Worm (Caenorhabditis elegans) whole organism, L2 larva: ENCODE measurements around the gene srh-2.
A peak's percentile ranks its signal among the peaks of the same experiment; 100 is the strongest.

Experiments
- C34F6.9 ChIP-seq: fragments of 150-350 bp; optimal IDR thresholded peaks from 2 replicates; lab custom pipeline; 2014; ENCODE audit warnings: missing biosample characterization, missing genetic modification characterization
- F13H6.1 ChIP-seq: sonication (generic microtip); optimal IDR thresholded peaks from 2 replicates; lab custom pipeline; 2016; ENCODE audit warnings: missing genetic modification characterization, missing compliant biosample characterization
- R02D3.7 ChIP-seq: fragments of 150-350 bp; optimal IDR thresholded peaks from 2 replicates; lab custom pipeline; 2014; ENCODE audit warnings: missing biosample characterization, missing genetic modification characterization
- Y55F3AM.14 ChIP-seq: fragments of 200-800 bp; sonication (Bioruptor generic); optimal IDR thresholded peaks from 2 replicates; lab custom pipeline; 2018; ENCODE audit warnings: mild to moderate bottlenecking, missing genetic modification characterization, missing compliant biosample characterization
- ZK546.5 ChIP-seq: sonication (generic microtip); optimal IDR thresholded peaks from 2 replicates; lab custom pipeline; 2017; ENCODE audit warnings: missing biosample characterization, missing genetic modification characterization
- alr-1 ChIP-seq: fragments of 150-350 bp; optimal IDR thresholded peaks from 2 replicates; lab custom pipeline; 2014; ENCODE audit warnings: missing biosample characterization, missing genetic modification characterization
- aly-2 ChIP-seq: fragments of 150-350 bp; optimal IDR thresholded peaks from 2 replicates; lab custom pipeline; 2014; ENCODE audit warnings: missing biosample characterization, missing genetic modification characterization
- ama-1 ChIP-seq: fragments of 150-350 bp; optimal IDR thresholded peaks from 2 replicates; lab custom pipeline; 2018; ENCODE audit warnings: inconsistent platforms
- blmp-1 ChIP-seq: sonication (generic microtip); optimal IDR thresholded peaks from 2 replicates; lab custom pipeline; 2017; ENCODE audit warnings: missing genetic modification characterization, mild to moderate bottlenecking, missing compliant biosample characterization, antibody characterized with exemption, moderate library complexity; ENCODE audit not compliant: insufficient read depth
- ceh-16 ChIP-seq: fragments of 150-350 bp; optimal IDR thresholded peaks from 2 replicates; lab custom pipeline; 2014; ENCODE audit warnings: missing biosample characterization, missing genetic modification characterization
- ceh-82 ChIP-seq: fragments of 150-350 bp; optimal IDR thresholded peaks from 2 replicates; lab custom pipeline; 2014; ENCODE audit warnings: missing biosample characterization, missing genetic modification characterization
- crh-2 ChIP-seq: sonication (generic microtip); optimal IDR thresholded peaks from 2 replicates; lab custom pipeline; 2017; ENCODE audit warnings: missing biosample characterization, missing genetic modification characterization
- dmd-4 ChIP-seq: sonication (generic microtip); optimal IDR thresholded peaks from 2 replicates; lab custom pipeline; 2017; ENCODE audit warnings: missing biosample characterization, missing genetic modification characterization
- egl-27 ChIP-seq: sonication (generic microtip); optimal IDR thresholded peaks from 3 replicates; lab custom pipeline; 2017; ENCODE audit warnings: missing biosample characterization, missing genetic modification reagents, missing genetic modification characterization
- elt-1 ChIP-seq: fragments of 150-350 bp; optimal IDR thresholded peaks from 2 replicates; lab custom pipeline; 2014; ENCODE audit warnings: missing biosample characterization, missing genetic modification characterization
- elt-3 ChIP-seq: sonication (generic microtip); optimal IDR thresholded peaks from 2 replicates; lab custom pipeline; 2017; ENCODE audit warnings: missing biosample characterization, missing genetic modification characterization
- fos-1 ChIP-seq: fragments of 150-350 bp; optimal IDR thresholded peaks from 2 replicates; lab custom pipeline; 2014; ENCODE audit warnings: missing biosample characterization, missing genetic modification characterization
- gmeb-1 ChIP-seq: fragments of 150-350 bp; optimal IDR thresholded peaks from 2 replicates; lab custom pipeline; 2014; ENCODE audit warnings: missing biosample characterization, missing genetic modification characterization
- lin-11 ChIP-seq: fragments of 150-350 bp; sonication (generic microtip); optimal IDR thresholded peaks from 2 replicates; lab custom pipeline; 2014; ENCODE audit warnings: missing biosample characterization, missing genetic modification characterization, inconsistent platforms, mixed read lengths
- lin-13 ChIP-seq: fragments of 150-350 bp; optimal IDR thresholded peaks from 2 replicates; lab custom pipeline; 2014; ENCODE audit warnings: missing biosample characterization, missing genetic modification reagents, missing genetic modification characterization
- lin-39 ChIP-seq: fragments of 150-350 bp; optimal IDR thresholded peaks from 2 replicates; lab custom pipeline; 2014; ENCODE audit warnings: missing biosample characterization, missing genetic modification reagents, missing genetic modification characterization
- lsy-2 ChIP-seq, 2 experiments: fragments of 150-350 bp in 1 of 2; sonication (generic microtip) in 1 of 2; optimal IDR thresholded peaks; 2 replicates each; lab custom pipeline; 2014 to 2017; ENCODE audit warnings: missing biosample characterization in 2 of 2, missing genetic modification characterization in 2 of 2
- mab-5 ChIP-seq: fragments of 150-350 bp; optimal IDR thresholded peaks from 2 replicates; lab custom pipeline; 2014; ENCODE audit warnings: missing biosample characterization, missing genetic modification characterization
- mbf-1 ChIP-seq: sonication (generic microtip); optimal IDR thresholded peaks from 2 replicates; lab custom pipeline; 2017; ENCODE audit warnings: missing biosample characterization, missing genetic modification characterization
- mdl-1 ChIP-seq, 2 experiments: fragments of 150-350 bp in 1 of 2; sonication (generic microtip) in 1 of 2; optimal IDR thresholded peaks; 2 replicates each; lab custom pipeline; 2017; ENCODE audit warnings: missing biosample characterization in 2 of 2, missing genetic modification characterization in 2 of 2
- nhr-10 ChIP-seq: sonication (generic microtip); optimal IDR thresholded peaks from 2 replicates; lab custom pipeline; 2017; ENCODE audit warnings: missing biosample characterization, missing genetic modification characterization
- nhr-11 ChIP-seq: fragments of 150-350 bp; optimal IDR thresholded peaks from 2 replicates; lab custom pipeline; 2014; ENCODE audit warnings: missing biosample characterization, missing genetic modification characterization
- nhr-12 ChIP-seq: fragments of 150-350 bp; optimal IDR thresholded peaks from 2 replicates; lab custom pipeline; 2014; ENCODE audit warnings: missing biosample characterization, missing genetic modification characterization
- nhr-129 ChIP-seq: fragments of 150-350 bp; optimal IDR thresholded peaks from 2 replicates; lab custom pipeline; 2014; ENCODE audit warnings: missing biosample characterization, missing genetic modification characterization
- nhr-21 ChIP-seq: fragments of 150-350 bp; optimal IDR thresholded peaks from 2 replicates; lab custom pipeline; 2014; ENCODE audit warnings: missing biosample characterization, missing genetic modification characterization
- nhr-23 ChIP-seq: fragments of 150-350 bp; optimal IDR thresholded peaks from 2 replicates; lab custom pipeline; 2014; ENCODE audit warnings: missing biosample characterization, missing genetic modification reagents, missing genetic modification characterization
- nhr-237 ChIP-seq: fragments of 150-350 bp; optimal IDR thresholded peaks from 2 replicates; lab custom pipeline; 2014; ENCODE audit warnings: missing biosample characterization, missing genetic modification characterization
- nhr-25 ChIP-seq: fragments of 150-350 bp; sonication (generic microtip); optimal IDR thresholded peaks from 3 replicates; lab custom pipeline; 2014; ENCODE audit warnings: missing biosample characterization, missing genetic modification characterization
- nhr-6 ChIP-seq: fragments of 150-350 bp; optimal IDR thresholded peaks from 2 replicates; lab custom pipeline; 2014; ENCODE audit warnings: missing biosample characterization, missing genetic modification characterization
- nhr-77 ChIP-seq: fragments of 150-350 bp; optimal IDR thresholded peaks from 2 replicates; lab custom pipeline; 2014; ENCODE audit warnings: missing biosample characterization, missing genetic modification characterization
- peb-1 ChIP-seq: fragments of 150-350 bp; optimal IDR thresholded peaks from 2 replicates; lab custom pipeline; 2014; ENCODE audit warnings: missing biosample characterization, missing genetic modification characterization
- sem-4 ChIP-seq: fragments of 150-350 bp; optimal IDR thresholded peaks from 2 replicates; lab custom pipeline; 2014; ENCODE audit warnings: missing biosample characterization, missing genetic modification reagents, missing genetic modification characterization
- skn-1 ChIP-seq: sonication (generic microtip); optimal IDR thresholded peaks from 2 replicates; lab custom pipeline; 2017; ENCODE audit warnings: missing biosample characterization, missing genetic modification characterization
- sma-3 ChIP-seq: sonication (generic microtip); optimal IDR thresholded peaks from 2 replicates; lab custom pipeline; 2016; ENCODE audit warnings: missing genetic modification reagents, missing genetic modification characterization, missing compliant biosample characterization
- sma-9 ChIP-seq, 2 experiments: fragments of 150-350 bp in 1 of 2; sonication (generic microtip) in 1 of 2; optimal IDR thresholded peaks; 2 replicates each; lab custom pipeline; 2014 to 2016; ENCODE audit warnings: missing genetic modification characterization in 2 of 2, mild to moderate bottlenecking in 1 of 2, missing biosample characterization in 1 of 2, missing compliant biosample characterization in 1 of 2, missing genetic modification reagents in 1 of 2, moderate library complexity in 1 of 2
- snpc-4 ChIP-seq: fragments of 150-350 bp; optimal IDR thresholded peaks from 2 replicates; lab custom pipeline; 2014; ENCODE audit warnings: missing biosample characterization, missing genetic modification characterization
- unc-39 ChIP-seq: fragments of 150-350 bp; optimal IDR thresholded peaks from 2 replicates; lab custom pipeline; 2014; ENCODE audit warnings: missing biosample characterization, missing genetic modification characterization
- unc-55 ChIP-seq: fragments of 150-350 bp; sonication (generic microtip); optimal IDR thresholded peaks from 3 replicates; lab custom pipeline; 2014; ENCODE audit warnings: missing biosample characterization, missing genetic modification reagents, missing genetic modification characterization
- unc-62 ChIP-seq: fragments of 150-350 bp; optimal IDR thresholded peaks from 2 replicates; lab custom pipeline; 2014; ENCODE audit warnings: missing biosample characterization, missing genetic modification reagents, missing genetic modification characterization
- zag-1 ChIP-seq: fragments of 150-350 bp; optimal IDR thresholded peaks from 2 replicates; lab custom pipeline; 2014; ENCODE audit warnings: missing biosample characterization, missing genetic modification characterization
- ztf-1 ChIP-seq: fragments of 200-800 bp; sonication (Bioruptor generic); conservative IDR thresholded peaks from 2 replicates; pipeline ENCODE4 v1.3.6; 2022; ENCODE audit warnings: missing genetic modification characterization, missing compliant biosample characterization
- ztf-11 ChIP-seq: sonication (generic microtip); optimal IDR thresholded peaks from 2 replicates; lab custom pipeline; 2017; ENCODE audit warnings: missing biosample characterization, missing genetic modification characterization
- ztf-4 ChIP-seq: fragments of 150-350 bp; optimal IDR thresholded peaks from 2 replicates; lab custom pipeline; 2014; ENCODE audit warnings: missing biosample characterization, missing genetic modification characterization

The srh-2 gene

ce11 chrV:773256-773655, 45.2 kb downstream of the srh-2 start, which contains the start of gene sti-1:
TSS of gene sti-1 (plus strand) at chrV:773518.
- no peak for TF ChIP-seq ceh-16 (tag; lab: Kevin White, UChicago)
- TF ChIP-seq mab-5, result peak; percentile 70
- TF ChIP-seq nhr-25 (tag; lab: Kevin White, UChicago), result peak; percentile 69
- peak; percentile 90 for TF ChIP-seq crh-2
- no peak for TF ChIP-seq zag-1 (tag; lab: Kevin White, UChicago)
- TF ChIP-seq nhr-21 (tag; lab: Kevin White, UChicago), result peak; percentile 81
- TF ChIP-seq snpc-4 (tag; lab: Kevin White, UChicago), result peak; percentile 35
- TF ChIP-seq lin-39, result no peak
- peak; percentile 79 for TF ChIP-seq lin-11 (tag; lab: Kevin White, UChicago)
- TF ChIP-seq nhr-12 (tag; lab: Kevin White, UChicago), result no peak
- peak; percentile 9 for TF ChIP-seq unc-62
- no peak for TF ChIP-seq mbf-1
- peak; percentile 9 for TF ChIP-seq nhr-237
- TF ChIP-seq nhr-23 (tag; lab: Kevin White, UChicago), result no peak
- TF ChIP-seq lin-13 (GFP tag; lab: Kevin White, UChicago), result peak; percentile 88
- TF ChIP-seq lsy-2 (tag; optimal IDR thresholded peaks at IDR 0.05; lab: Kevin White, UChicago), result peak; percentile 64 to 90
- no peak for TF ChIP-seq peb-1
- TF ChIP-seq skn-1 (tag; lab: Kevin White, UChicago), result no peak
- TF ChIP-seq sma-3 (GFP tag; lab: Kevin White, UChicago), result peak; percentile 90
- no peak for TF ChIP-seq ZK546.5 (tag; lab: Kevin White, UChicago)
- TF ChIP-seq nhr-6 (tag; lab: Kevin White, UChicago), result peak; percentile 66
- TF ChIP-seq nhr-11, result no peak
- no peak for TF ChIP-seq elt-3 (tag; lab: Kevin White, UChicago)
- peak; percentile 55 for TF ChIP-seq ama-1 (lab: Kevin White, UChicago)
- peak; percentile 22 for TF ChIP-seq ceh-82
- TF ChIP-seq sma-9 (GFP tag; optimal IDR thresholded peaks at IDR 0.05; lab: Kevin White, UChicago), result peak; percentile 89
- TF ChIP-seq sma-9 (tag; optimal IDR thresholded peaks at IDR 0.05; lab: Kevin White, UChicago), result no peak
- peak; percentile 66 for TF ChIP-seq fos-1
- TF ChIP-seq unc-55, result peak; percentile 89
- TF ChIP-seq blmp-1, result peak; percentile 26
- TF ChIP-seq mdl-1 (tag; optimal IDR thresholded peaks at IDR 0.05; lab: Kevin White, UChicago), result no peak
- peak; percentile 69 for TF ChIP-seq nhr-129 (tag; lab: Kevin White, UChicago)
- TF ChIP-seq egl-27, result peak; percentile 72
- TF ChIP-seq ztf-4 (tag; lab: Kevin White, UChicago), result peak; percentile 72
- peak; percentile 76 for TF ChIP-seq sem-4 (tag; lab: Kevin White, UChicago)
- TF ChIP-seq dmd-4 (tag; lab: Kevin White, UChicago), result no peak
- no peak for TF ChIP-seq elt-1 (tag; lab: Kevin White, UChicago)
- no peak for TF ChIP-seq alr-1 (tag; lab: Kevin White, UChicago)
- peak; percentile 80 for TF ChIP-seq F13H6.1 (tag; lab: Kevin White, UChicago)
- no peak for TF ChIP-seq ztf-1
- peak; percentile 1 for TF ChIP-seq R02D3.7
- peak; percentile 93 for TF ChIP-seq C34F6.9
- peak; percentile 98 for TF ChIP-seq gmeb-1 (tag; lab: Kevin White, UChicago)
- TF ChIP-seq nhr-77 (tag; lab: Kevin White, UChicago), result no peak
- TF ChIP-seq aly-2 (tag; lab: Kevin White, UChicago), result no peak
- no peak for TF ChIP-seq unc-39 (tag; lab: Kevin White, UChicago)
- no peak for TF ChIP-seq Y55F3AM.14 (GFP tag; lab: Kevin White, UChicago)
- TF ChIP-seq ztf-11 (tag; lab: Kevin White, UChicago), result no peak
- no peak for TF ChIP-seq nhr-10
